Worm (Caenorhabditis elegans) whole organism, L1 larva: ENCODE measurements around the gene slc-25A10.

Source experiments
- C04F5.9 ChIP-seq: sonication (generic microtip); optimal IDR thresholded peaks from 2 replicates; lab custom pipeline; 2016; ENCODE audit warnings: missing genetic modification characterization, missing compliant biosample characterization
- F16B12.6 ChIP-seq: fragments of 150-350 bp; optimal IDR thresholded peaks from 2 replicates; lab custom pipeline; 2014; ENCODE audit warnings: missing biosample characterization, missing genetic modification characterization
- Y116A8C.19 ChIP-seq: sonication (generic microtip); optimal IDR thresholded peaks from 2 replicates; lab custom pipeline; 2016; ENCODE audit warnings: missing compliant biosample characterization, missing genetic modification characterization, borderline replicate concordance
- alr-1 ChIP-seq: fragments of 200-800 bp; sonication (Bioruptor generic); optimal IDR thresholded peaks from 2 replicates; lab custom pipeline; 2018; ENCODE audit warnings: borderline replicate concordance, mild to moderate bottlenecking, missing genetic modification characterization, missing compliant biosample characterization
- ceh-82 ChIP-seq, 3 experiments: fragments of 150-350 bp in 1 of 3; sonication (generic microtip) in 2 of 3; optimal IDR thresholded peaks; 2 replicates each; lab custom pipeline; 2014 to 2017; ENCODE audit warnings: missing biosample characterization in 3 of 3, missing genetic modification characterization in 3 of 3
- ceh-88 ChIP-seq: fragments of 200-800 bp; sonication (Bioruptor generic); IDR thresholded peaks from 2 replicates; pipeline ENCODE4 v1.3.6; 2022; ENCODE audit warnings: missing genetic modification characterization, missing compliant biosample characterization
- ces-1 ChIP-seq: fragments of 150-350 bp; optimal IDR thresholded peaks from 2 replicates; lab custom pipeline; 2014; ENCODE audit warnings: missing biosample characterization, missing genetic modification reagents, missing genetic modification characterization
- dpl-1 ChIP-seq, 3 experiments: fragments of 150-350 bp in 2 of 3; sonication (generic microtip) in 1 of 3; optimal IDR thresholded peaks; 2 replicates each; lab custom pipeline; 2014 to 2017; ENCODE audit warnings: missing biosample characterization in 3 of 3, missing genetic modification characterization in 3 of 3, missing genetic modification reagents in 3 of 3
- efl-1 ChIP-seq, 4 experiments: fragments of 150-350 bp; optimal IDR thresholded peaks in 3 of 4; peaks in 1 of 4; 1 replicate in 1 of 4; 2 replicates in 3 of 4; lab custom pipeline; 2014; ENCODE audit warnings: missing biosample characterization in 2 of 4, missing genetic modification characterization in 2 of 4, missing genetic modification reagents in 2 of 4
- efl-3 ChIP-seq: fragments of 200-800 bp; sonication (Bioruptor generic); optimal IDR thresholded peaks from 2 replicates; lab custom pipeline; 2018; ENCODE audit warnings: mild to moderate bottlenecking, missing genetic modification characterization, missing compliant biosample characterization
- elt-2 ChIP-seq: sonication (generic microtip); optimal IDR thresholded peaks from 2 replicates; lab custom pipeline; 2016; ENCODE audit warnings: missing genetic modification characterization, mild to moderate bottlenecking, inconsistent platforms, missing compliant biosample characterization, missing genetic modification reagents
- elt-3 ChIP-seq, 6 experiments: fragments of 150-350 bp in 1 of 6; sonication (generic microtip); optimal IDR thresholded peaks; 2 replicates each; lab custom pipeline; 2017 to 2018; ENCODE audit warnings: missing biosample characterization in 6 of 6, missing genetic modification characterization in 6 of 6, inconsistent platforms in 1 of 6
- fkh-10 ChIP-seq: sonication (generic microtip); optimal IDR thresholded peaks from 2 replicates; lab custom pipeline; 2017; ENCODE audit warnings: missing biosample characterization, missing genetic modification reagents, missing genetic modification characterization
- fkh-4 ChIP-seq: sonication (generic microtip); optimal IDR thresholded peaks from 2 replicates; lab custom pipeline; 2016; ENCODE audit warnings: missing compliant biosample characterization, missing genetic modification characterization, borderline replicate concordance
- hlh-17 ChIP-seq: fragments of 200-800 bp; sonication (Bioruptor generic); optimal IDR thresholded peaks from 2 replicates; lab custom pipeline; 2018; ENCODE audit warnings: missing genetic modification characterization, mild to moderate bottlenecking, missing compliant biosample characterization, moderate library complexity, borderline replicate concordance
- hlh-4 ChIP-seq: sonication (generic microtip); optimal IDR thresholded peaks from 2 replicates; lab custom pipeline; 2016; ENCODE audit warnings: mild to moderate bottlenecking, missing genetic modification characterization, missing compliant biosample characterization
- irx-1 ChIP-seq: sonication (generic microtip); optimal IDR thresholded peaks from 2 replicates; lab custom pipeline; 2016; ENCODE audit warnings: missing genetic modification characterization, missing compliant biosample characterization
- lin-14 ChIP-seq: fragments of 200-800 bp; sonication (Bioruptor generic); optimal IDR thresholded peaks from 2 replicates; lab custom pipeline; 2018; ENCODE audit warnings: mild to moderate bottlenecking, missing genetic modification characterization, moderate library complexity, missing compliant biosample characterization
- lin-15B ChIP-seq: fragments of 150-350 bp; sonication (generic microtip); optimal IDR thresholded peaks from 3 replicates; lab custom pipeline; 2014; ENCODE audit warnings: missing biosample characterization, missing genetic modification characterization
- lir-3 ChIP-seq: sonication (generic microtip); optimal IDR thresholded peaks from 2 replicates; lab custom pipeline; 2016; ENCODE audit warnings: mild to moderate bottlenecking, missing genetic modification characterization, moderate library complexity, missing compliant biosample characterization; ENCODE audit not compliant: poor library complexity
- mab-9 ChIP-seq: fragments of 200-800 bp; sonication (Bioruptor generic); IDR thresholded peaks from 2 replicates; pipeline ENCODE4 v1.3.6; 2022; ENCODE audit warnings: missing genetic modification reagents, missing genetic modification characterization, missing compliant biosample characterization
- mdl-1 ChIP-seq, 2 experiments: fragments of 150-350 bp; optimal IDR thresholded peaks; 2 replicates each; lab custom pipeline; 2014 to 2017; ENCODE audit warnings: missing biosample characterization in 2 of 2, missing genetic modification characterization in 2 of 2, inconsistent platforms in 1 of 2
- mef-2 ChIP-seq: fragments of 150-350 bp; optimal IDR thresholded peaks from 2 replicates; lab custom pipeline; 2014; ENCODE audit warnings: missing biosample characterization, missing genetic modification characterization
- nhr-12 ChIP-seq: sonication (generic microtip); optimal IDR thresholded peaks from 2 replicates; lab custom pipeline; 2017; ENCODE audit warnings: missing biosample characterization, missing genetic modification characterization
- nhr-237 ChIP-seq: fragments of 150-350 bp; optimal IDR thresholded peaks from 2 replicates; lab custom pipeline; 2014; ENCODE audit warnings: missing biosample characterization, missing genetic modification characterization
- nhr-28 ChIP-seq: fragments of 150-350 bp; optimal IDR thresholded peaks from 2 replicates; lab custom pipeline; 2014; ENCODE audit warnings: missing biosample characterization, missing genetic modification characterization
- nhr-47 ChIP-seq: sonication (generic microtip); optimal IDR thresholded peaks from 2 replicates; lab custom pipeline; 2016; ENCODE audit warnings: mild to moderate bottlenecking, missing genetic modification characterization, moderate library complexity, missing compliant biosample characterization
- nhr-71 ChIP-seq: sonication (generic microtip); optimal IDR thresholded peaks from 2 replicates; lab custom pipeline; 2016; ENCODE audit warnings: mild to moderate bottlenecking, missing genetic modification characterization, moderate library complexity, missing compliant biosample characterization
- nhr-76 ChIP-seq: sonication (generic microtip); optimal IDR thresholded peaks from 2 replicates; lab custom pipeline; 2017; ENCODE audit warnings: missing biosample characterization, missing genetic modification characterization
- nhr-77 ChIP-seq: fragments of 150-350 bp; optimal IDR thresholded peaks from 2 replicates; lab custom pipeline; 2014; ENCODE audit warnings: missing biosample characterization, missing genetic modification characterization
- nhr-85 ChIP-seq: sonication (generic microtip); peaks from one replicate; lab custom pipeline; 2016; ENCODE audit warnings: missing genetic modification characterization, inconsistent platforms, missing compliant biosample characterization
- pag-3 ChIP-seq: sonication (generic microtip); optimal IDR thresholded peaks from 2 replicates; lab custom pipeline; 2017; ENCODE audit warnings: missing genetic modification characterization, mild to moderate bottlenecking, missing compliant biosample characterization, antibody characterized with exemption, borderline replicate concordance; ENCODE audit not compliant: insufficient read depth
- pax-3 ChIP-seq: fragments of 200-800 bp; sonication (Bioruptor generic); optimal IDR thresholded peaks from 2 replicates; lab custom pipeline; 2018; ENCODE audit warnings: mild to moderate bottlenecking, missing genetic modification characterization, moderate library complexity, missing compliant biosample characterization
- rnt-1 ChIP-seq: sonication (generic microtip); optimal IDR thresholded peaks from 2 replicates; lab custom pipeline; 2016; ENCODE audit warnings: mild to moderate bottlenecking, missing genetic modification characterization, moderate library complexity, missing compliant biosample characterization
- snpc-4 ChIP-seq: fragments of 150-350 bp; optimal IDR thresholded peaks from 2 replicates; lab custom pipeline; 2014; ENCODE audit warnings: missing biosample characterization, missing genetic modification characterization
- snu-23 ChIP-seq: sonication (generic microtip); optimal IDR thresholded peaks from 2 replicates; lab custom pipeline; 2016; ENCODE audit warnings: missing genetic modification characterization, missing compliant biosample characterization
- sox-4 ChIP-seq: sonication (generic microtip); optimal IDR thresholded peaks from 2 replicates; lab custom pipeline; 2016; ENCODE audit warnings: missing genetic modification characterization, missing compliant biosample characterization
- sptf-1 ChIP-seq: fragments of 150-350 bp; optimal IDR thresholded peaks from 2 replicates; lab custom pipeline; 2014; ENCODE audit warnings: missing biosample characterization, missing genetic modification characterization
- tbx-2 ChIP-seq: sonication (generic microtip); optimal IDR thresholded peaks from 2 replicates; lab custom pipeline; 2016; ENCODE audit warnings: missing genetic modification characterization, missing compliant biosample characterization
- tlp-1 ChIP-seq: fragments of 150-350 bp; optimal IDR thresholded peaks from 2 replicates; lab custom pipeline; 2014; ENCODE audit warnings: missing biosample characterization, missing genetic modification characterization
- unc-130 ChIP-seq: fragments of 150-350 bp; optimal IDR thresholded peaks from 2 replicates; lab custom pipeline; 2017; ENCODE audit warnings: missing biosample characterization, missing genetic modification characterization, inconsistent platforms
- unc-30 ChIP-seq: sonication (generic microtip); optimal IDR thresholded peaks from 2 replicates; lab custom pipeline; 2017; ENCODE audit warnings: missing biosample characterization, missing genetic modification characterization
- unc-86 ChIP-seq: sonication (generic microtip); optimal IDR thresholded peaks from 2 replicates; lab custom pipeline; 2016; ENCODE audit warnings: missing genetic modification characterization, missing compliant biosample characterization
- vab-15 ChIP-seq: sonication (generic microtip); optimal IDR thresholded peaks from 2 replicates; lab custom pipeline; 2017; ENCODE audit warnings: missing genotype, mild to moderate bottlenecking, missing genetic modification characterization, missing compliant biosample characterization
- xbp-1 ChIP-seq: sonication (generic microtip); optimal IDR thresholded peaks from 2 replicates; lab custom pipeline; 2016; ENCODE audit warnings: missing genetic modification characterization, missing compliant biosample characterization
- zip-4 ChIP-seq: fragments of 200-800 bp; sonication (Bioruptor generic); optimal IDR thresholded peaks from 2 replicates; lab custom pipeline; 2018; ENCODE audit warnings: mild to moderate bottlenecking, missing genetic modification characterization, moderate library complexity, missing compliant biosample characterization

slc-25A10 gene

DNA sequence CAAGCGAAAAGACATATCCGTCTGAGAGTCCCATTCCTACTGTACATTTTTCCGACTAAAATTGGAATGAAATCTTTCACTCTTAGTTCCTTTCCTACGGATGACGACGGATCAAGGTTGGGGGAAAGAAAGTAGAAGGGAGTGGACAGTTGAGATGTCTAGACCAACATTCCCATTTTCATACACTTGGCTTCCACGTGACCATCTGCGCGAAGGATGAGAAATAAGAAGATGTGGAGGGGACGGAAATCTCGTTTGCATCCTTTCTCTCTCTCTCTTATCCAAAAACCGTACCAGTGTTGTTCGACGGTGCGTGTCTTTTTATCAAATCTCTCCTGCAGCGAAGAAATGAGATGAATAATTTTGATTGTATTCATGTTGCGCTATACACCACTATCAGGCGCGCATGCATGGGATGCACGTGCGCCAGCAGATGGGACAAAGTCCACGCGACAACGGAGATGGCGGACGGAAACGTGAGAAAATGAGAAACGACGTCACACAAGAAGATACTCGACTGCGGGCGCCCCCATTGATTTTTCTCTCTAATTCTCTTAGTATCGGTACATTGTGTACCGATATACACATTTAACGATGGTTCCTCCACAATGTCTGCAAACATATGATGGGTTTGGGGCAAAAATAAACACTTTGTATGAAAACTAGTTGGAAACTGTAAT, 12.0 kb upstream of the slc-25A10 start (continued):
- peak; percentile 48 for TF ChIP-seq vab-15
- peak; percentile 85 for TF ChIP-seq pax-3 (tag; lab: Kevin White, UChicago)
- no peak for TF ChIP-seq Y116A8C.19 (tag; lab: Kevin White, UChicago)
- no peak for TF ChIP-seq F16B12.6 (tag; lab: Kevin White, UChicago)
- TF ChIP-seq hlh-17, result no peak
- TF ChIP-seq nhr-71 (tag; lab: Kevin White, UChicago), result peak; percentile 99
- TF ChIP-seq irx-1 (tag; lab: Kevin White, UChicago), result peak; percentile 91
- peak; percentile 54 to 59 for TF ChIP-seq efl-1 (optimal IDR thresholded peaks at IDR 0.05; lab: Kevin White, UChicago)
- TF ChIP-seq efl-1 (GFP tag; optimal IDR thresholded peaks at IDR 0.05 in 1 of 2; lab: Kevin White, UChicago), result peak; percentile 27 to 93
- peak; percentile 94 for TF ChIP-seq nhr-47 (tag; lab: Kevin White, UChicago)
- TF ChIP-seq nhr-77 (tag; lab: Kevin White, UChicago), result peak; percentile 82
- TF ChIP-seq nhr-85 (tag; lab: Kevin White, UChicago), result peak; percentile 100
- TF ChIP-seq lir-3 (tag; lab: Kevin White, UChicago), result peak; percentile 80
- no peak for TF ChIP-seq ces-1 (GFP tag; lab: Kevin White, UChicago)
- TF ChIP-seq fkh-10 (GFP tag; lab: Kevin White, UChicago), result peak; percentile 64
- TF ChIP-seq C04F5.9 (tag; lab: Kevin White, UChicago), result peak; percentile 23
- TF ChIP-seq hlh-4 (tag; lab: Kevin White, UChicago), result no peak
- TF ChIP-seq unc-30 (tag; lab: Kevin White, UChicago), result no peak
- peak; percentile 42 for TF ChIP-seq efl-3 (GFP tag; lab: Kevin White, UChicago)
- peak; percentile 25 to 48 (median 42) for TF ChIP-seq dpl-1 (GFP tag; optimal IDR thresholded peaks at IDR 0.05; lab: Kevin White, UChicago)
- TF ChIP-seq nhr-28 (tag; lab: Kevin White, UChicago), result no peak
- TF ChIP-seq fkh-4 (tag; lab: Kevin White, UChicago), result peak; percentile 40
- TF ChIP-seq nhr-237 (tag; lab: Kevin White, UChicago), result no peak
- TF ChIP-seq lin-14 (GFP tag; lab: Kevin White, UChicago), result peak; percentile 99
- TF ChIP-seq tbx-2, result peak; percentile 98
- peak; percentile 70 for TF ChIP-seq mab-9
- TF ChIP-seq elt-2 (tag; lab: Kevin White, UChicago), result peak; percentile 89
- TF ChIP-seq elt-3 (tag; optimal IDR thresholded peaks at IDR 0.05; lab: Kevin White, UChicago), result peak in 5 of 6 experiments; percentile 16 to 98 (median 63)
- TF ChIP-seq sptf-1 (tag; lab: Kevin White, UChicago), result no peak
- TF ChIP-seq mdl-1 (tag; optimal IDR thresholded peaks at IDR 0.05; lab: Kevin White, UChicago), result peak in 1 of 2 experiments; percentile 98
- TF ChIP-seq unc-130 (tag; lab: Kevin White, UChicago), result peak; percentile 93
- TF ChIP-seq tlp-1 (tag; lab: Kevin White, UChicago), result no peak

DNA sequence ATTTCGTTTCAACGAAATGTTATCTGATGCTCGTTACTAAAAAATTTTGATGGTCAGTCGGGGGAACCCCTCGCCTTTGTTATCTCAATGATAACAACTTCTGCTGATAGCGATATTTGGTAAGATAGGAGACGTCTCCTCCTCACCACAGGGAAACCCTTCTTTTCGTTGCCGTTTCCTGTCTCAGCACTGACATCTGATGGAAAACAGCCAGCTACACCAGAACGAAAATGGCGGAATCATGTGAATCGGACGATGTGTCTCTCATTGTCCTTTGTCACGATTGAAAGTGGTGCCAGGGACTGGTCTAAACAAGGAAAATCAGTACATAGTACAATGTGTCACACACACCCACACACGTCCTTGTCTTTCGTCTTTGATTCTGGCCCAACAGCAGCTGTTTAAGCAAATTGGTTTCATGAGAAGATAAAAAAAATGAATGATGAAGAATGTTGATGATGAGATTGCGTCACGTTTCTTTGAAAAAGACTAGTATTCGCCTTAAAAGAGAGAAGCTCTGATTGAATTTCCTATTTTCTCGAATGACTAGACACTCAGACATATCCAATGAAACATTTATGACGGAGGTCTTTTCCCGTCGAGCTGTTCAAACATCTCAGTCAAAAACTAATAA, 11.0 kb upstream of the slc-25A10 start:
- TF ChIP-seq unc-130 (tag; lab: Kevin White, UChicago) (peak; percentile 48), nhr-71 (tag; lab: Kevin White, UChicago) (peak; percentile 88), nhr-47 (tag; lab: Kevin White, UChicago) (peak; percentile 82), mab-9 (no peak), unc-30 (tag; lab: Kevin White, UChicago) (no peak), nhr-85 (tag; lab: Kevin White, UChicago) (peak; percentile 99), snpc-4 (tag; lab: Kevin White, UChicago) (no peak), snu-23 (peak; percentile 66), lin-15B (tag; lab: Kevin White, UChicago) (no peak), nhr-77 (tag; lab: Kevin White, UChicago) (peak; percentile 3), unc-86 (peak; percentile 40), sox-4 (tag; lab: Kevin White, UChicago) (peak; percentile 47), nhr-76 (tag; lab: Kevin White, UChicago) (no peak), zip-4 (GFP tag; lab: Kevin White, UChicago) (no peak), sptf-1 (tag; lab: Kevin White, UChicago) (no peak), nhr-12 (tag; lab: Kevin White, UChicago) (no peak), pag-3 (tag; lab: Kevin White, UChicago) (no peak), alr-1 (tag; lab: Kevin White, UChicago) (no peak), lir-3 (tag; lab: Kevin White, UChicago) (peak; percentile 37), xbp-1 (peak; percentile 16), ceh-88 (GFP tag; lab: Robert Waterston, UW) (no peak), mef-2 (tag; lab: Kevin White, UChicago) (no peak), elt-3 (tag; optimal IDR thresholded peaks at IDR 0.05; lab: Kevin White, UChicago) (peak; percentile 94 to 99 (median 98)), rnt-1 (tag; lab: Kevin White, UChicago) (peak; percentile 21), ceh-82 (tag; optimal IDR thresholded peaks at IDR 0.05; lab: Kevin White, UChicago) (no peak)
